Worm (Caenorhabditis elegans) whole organism, mixed stage, embryonic: Measurements from ENCODE around the gene F56D6.13.
"Not testable (repeated sequence)": the region's sequence is repeated elsewhere in the genome, so short reads cannot be mapped to it uniquely, and the experiment has no call there.

Experiments used
- bed-3 ChIP-seq: fragments of 200-800 bp; sonication (Bioruptor generic); optimal IDR thresholded peaks from 3 replicates; lab custom pipeline; 2018; ENCODE audit warnings: mild to moderate bottlenecking, missing genetic modification characterization, moderate library complexity, missing compliant biosample characterization
- ceh-39 ChIP-seq: fragments of 150-350 bp; optimal IDR thresholded peaks from 2 replicates; lab custom pipeline; 2014; ENCODE audit warnings: missing biosample characterization, missing genetic modification characterization
- ceh-43 ChIP-seq: fragments of 200-800 bp; sonication (Bioruptor generic); optimal IDR thresholded peaks from 2 replicates; lab custom pipeline; 2018; ENCODE audit warnings: mild to moderate bottlenecking, missing genetic modification characterization, moderate library complexity, missing compliant biosample characterization
- ceh-83 ChIP-seq: fragments of 200-800 bp; sonication (Bioruptor generic); optimal IDR thresholded peaks from 2 replicates; lab custom pipeline; 2018; ENCODE audit warnings: mild to moderate bottlenecking, missing genetic modification characterization, missing compliant biosample characterization
- ces-1 ChIP-seq: fragments of 150-350 bp; optimal IDR thresholded peaks from 2 replicates; lab custom pipeline; 2014; ENCODE audit warnings: missing biosample characterization, missing genetic modification reagents, missing genetic modification characterization
- cnd-1 ChIP-seq: fragments of 200-800 bp; sonication (Bioruptor generic); optimal IDR thresholded peaks from 2 replicates; lab custom pipeline; 2018; ENCODE audit warnings: mild to moderate bottlenecking, missing genetic modification characterization, missing compliant biosample characterization
- drap-1 ChIP-seq: fragments of 200-800 bp; sonication (Bioruptor generic); optimal IDR thresholded peaks from 3 replicates; lab custom pipeline; 2018; ENCODE audit warnings: mild to moderate bottlenecking, missing genetic modification characterization, missing compliant biosample characterization
- elt-1 ChIP-seq: sonication (generic microtip); optimal IDR thresholded peaks from 2 replicates; lab custom pipeline; 2017; ENCODE audit warnings: missing genetic modification characterization, mild to moderate bottlenecking, missing compliant biosample characterization, antibody characterized with exemption, moderate library complexity, borderline replicate concordance; ENCODE audit not compliant: insufficient read depth
- elt-3 ChIP-seq: fragments of 150-350 bp; optimal IDR thresholded peaks from 2 replicates; lab custom pipeline; 2014; ENCODE audit warnings: missing biosample characterization, missing genetic modification characterization
- flh-1 ChIP-seq: fragments of 200-800 bp; sonication (Bioruptor generic); optimal IDR thresholded peaks from 2 replicates; lab custom pipeline; 2018; ENCODE audit warnings: mild to moderate bottlenecking, missing genetic modification characterization, moderate library complexity, missing compliant biosample characterization
- ham-2 ChIP-seq: fragments of 200-800 bp; sonication (Bioruptor generic); optimal IDR thresholded peaks from 2 replicates; lab custom pipeline; 2018; ENCODE audit warnings: mild to moderate bottlenecking, missing genetic modification characterization, missing compliant biosample characterization
- hlh-1 ChIP-seq: fragments of 150-350 bp; optimal IDR thresholded peaks from 2 replicates; lab custom pipeline; 2014; ENCODE audit warnings: missing biosample characterization, missing genetic modification reagents, missing genetic modification characterization
- lin-13 ChIP-seq: fragments of 150-350 bp; optimal IDR thresholded peaks from 2 replicates; lab custom pipeline; 2014; ENCODE audit warnings: missing biosample characterization, missing genetic modification characterization
- lin-32 ChIP-seq: fragments of 200-800 bp; sonication (Bioruptor generic); optimal IDR thresholded peaks from 2 replicates; lab custom pipeline; 2018; ENCODE audit warnings: mild to moderate bottlenecking, missing genetic modification characterization, missing compliant biosample characterization
- lsy-2 ChIP-seq: fragments of 150-350 bp; optimal IDR thresholded peaks from 2 replicates; lab custom pipeline; 2014; ENCODE audit warnings: missing biosample characterization, missing genetic modification characterization
- mab-5 ChIP-seq: fragments of 150-350 bp; optimal IDR thresholded peaks from 2 replicates; lab custom pipeline; 2014; ENCODE audit warnings: missing biosample characterization, missing genetic modification characterization
- mep-1 ChIP-seq: fragments of 150-350 bp; optimal IDR thresholded peaks from 2 replicates; lab custom pipeline; 2017; ENCODE audit warnings: missing biosample characterization, missing genetic modification reagents, missing genetic modification characterization, inconsistent platforms
- mls-2 ChIP-seq: sonication (generic microtip); optimal IDR thresholded peaks from 2 replicates; lab custom pipeline; 2016; ENCODE audit warnings: mild to moderate bottlenecking, missing genetic modification characterization, moderate library complexity, missing compliant biosample characterization
- nhr-12 ChIP-seq: fragments of 150-350 bp; optimal IDR thresholded peaks from 2 replicates; lab custom pipeline; 2014; ENCODE audit warnings: missing biosample characterization, missing genetic modification characterization
- nhr-2 ChIP-seq: fragments of 150-350 bp; optimal IDR thresholded peaks from 2 replicates; lab custom pipeline; 2014; ENCODE audit warnings: missing biosample characterization, missing genetic modification characterization
- nhr-28 ChIP-seq: fragments of 150-350 bp; optimal IDR thresholded peaks from 2 replicates; lab custom pipeline; 2014; ENCODE audit warnings: missing biosample characterization, missing genetic modification characterization
- nhr-76 ChIP-seq: sonication (generic microtip); optimal IDR thresholded peaks from 2 replicates; lab custom pipeline; 2017; ENCODE audit warnings: missing biosample characterization, missing genetic modification characterization
- pha-4 ChIP-seq: fragments of 150-350 bp; optimal IDR thresholded peaks from 2 replicates; lab custom pipeline; 2018; ENCODE audit warnings: missing biosample characterization, missing genetic modification reagents, missing genetic modification characterization
- sem-2 ChIP-seq: fragments of 200-800 bp; sonication (Bioruptor generic); optimal IDR thresholded peaks from 2 replicates; lab custom pipeline; 2018; ENCODE audit warnings: mild to moderate bottlenecking, missing genetic modification characterization, missing compliant biosample characterization
- snpc-4 ChIP-seq: fragments of 150-350 bp; optimal IDR thresholded peaks from 2 replicates; lab custom pipeline; 2014; ENCODE audit warnings: missing biosample characterization, missing genetic modification characterization
- sptf-1 ChIP-seq: sonication (generic microtip); optimal IDR thresholded peaks from 2 replicates; lab custom pipeline; 2017; ENCODE audit warnings: mild to moderate bottlenecking, missing genetic modification characterization, moderate library complexity, missing compliant biosample characterization
- tbx-8 ChIP-seq: fragments of 200-800 bp; sonication (Bioruptor generic); optimal IDR thresholded peaks from 2 replicates; lab custom pipeline; 2018; ENCODE audit warnings: mild to moderate bottlenecking, missing genetic modification characterization, moderate library complexity, missing compliant biosample characterization
- unc-120 ChIP-seq: sonication (generic microtip); optimal IDR thresholded peaks from 2 replicates; lab custom pipeline; 2017; ENCODE audit warnings: missing genetic modification characterization, missing compliant biosample characterization; ENCODE audit not compliant: poor library complexity, severe bottlenecking
- unc-39 ChIP-seq: fragments of 150-350 bp; optimal IDR thresholded peaks from 2 replicates; lab custom pipeline; 2014; ENCODE audit warnings: missing biosample characterization, missing genetic modification characterization
- unc-62 ChIP-seq: fragments of 150-350 bp; optimal IDR thresholded peaks from 2 replicates; lab custom pipeline; 2014; ENCODE audit warnings: missing biosample characterization, missing genetic modification reagents, missing genetic modification characterization
- zip-8 ChIP-seq: fragments of 150-350 bp; optimal IDR thresholded peaks from 2 replicates; lab custom pipeline; 2014; ENCODE audit warnings: missing biosample characterization, missing genetic modification characterization
- ztf-11 ChIP-seq: fragments of 150-350 bp; optimal IDR thresholded peaks from 2 replicates; lab custom pipeline; 2014; ENCODE audit warnings: missing biosample characterization, missing genetic modification characterization

Gene F56D6.13

DNA sequence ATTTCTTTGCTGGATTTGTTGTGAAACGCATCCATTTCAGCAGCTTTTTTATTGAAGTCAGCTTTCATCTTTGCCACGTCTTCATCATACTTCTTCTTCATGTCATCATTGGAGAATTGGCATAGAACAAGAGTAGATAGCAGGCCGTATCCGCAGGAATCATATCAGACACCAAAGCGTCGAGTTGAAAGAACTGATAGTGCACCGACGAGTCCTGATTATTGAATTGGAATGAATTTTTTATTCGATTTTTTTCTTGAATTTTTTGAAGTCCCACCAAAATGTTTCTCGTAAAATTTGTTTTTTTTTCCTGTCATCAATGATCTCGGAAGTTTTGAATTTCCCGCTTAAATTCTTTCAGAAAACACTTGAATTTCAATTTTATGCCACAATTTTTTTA is 2.8 kb upstream of the F56D6.13 start, which contains the start of gene F56D6.11:
Gene F56D6.11, minus strand, starts transcription at position 101 of the 400 bp plus-strand sequence.
- TF ChIP-seq mls-2 (tag; lab: Kevin White, UChicago) (no peak), ztf-11 (no peak), ces-1 (no peak), tbx-8 (GFP tag; lab: Kevin White, UChicago) (no peak), mep-1 (tag; lab: Kevin White, UChicago) (no peak), cnd-1 (no peak), unc-120 (tag; lab: Kevin White, UChicago) (no peak), ceh-43 (GFP tag; lab: Kevin White, UChicago) (no peak), snpc-4 (tag; lab: Kevin White, UChicago) (no peak), sem-2 (GFP tag; lab: Kevin White, UChicago) (no peak)

DNA sequence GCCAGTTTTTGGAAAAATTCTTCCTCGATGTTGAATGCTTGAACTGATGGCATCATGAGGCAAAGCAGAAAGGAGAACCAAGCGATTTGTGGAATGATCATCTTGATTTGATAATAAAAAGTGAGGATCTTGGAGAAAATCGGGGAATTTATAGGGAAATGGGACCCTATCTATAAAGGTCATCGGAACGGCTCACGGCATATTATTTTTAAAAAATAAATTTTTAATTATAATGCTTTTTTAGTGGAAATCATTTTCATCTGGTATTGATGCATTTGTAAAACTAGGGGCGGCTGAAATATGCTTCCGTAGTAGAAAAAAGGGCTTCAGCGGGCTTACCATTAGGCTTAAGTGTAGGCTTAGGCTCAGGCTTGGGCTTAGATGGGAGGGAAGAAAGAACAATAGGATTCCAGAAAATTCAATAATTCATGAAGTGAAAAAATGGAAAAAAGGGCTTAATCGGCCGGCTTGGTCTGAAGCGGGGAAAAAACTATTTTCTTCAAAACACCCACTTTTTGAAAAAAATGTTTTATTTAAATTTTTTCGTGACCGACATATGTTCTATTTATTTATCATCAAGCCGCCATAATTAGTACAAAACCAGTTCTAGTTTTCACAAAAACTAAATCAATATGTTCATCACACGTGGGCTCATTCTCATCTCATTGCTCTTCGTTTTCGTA is 1.6 kb upstream of the F56D6.13 start, which contains the start of the genes F56D6.22 and F56D6.12:
Gene F56D6.22, minus strand, starts transcription at position 101 of the 683 bp plus-strand sequence.
Gene F56D6.12, plus strand, starts transcription at position 633 of the 683 bp plus-strand sequence.
- TF ChIP-seq zip-8 (tag; lab: Kevin White, UChicago) (no peak), bed-3 (GFP tag; lab: Kevin White, UChicago) (no peak), lsy-2 (no peak), mls-2 (tag; lab: Kevin White, UChicago) (no peak), hlh-1 (no peak), tbx-8 (GFP tag; lab: Kevin White, UChicago) (no peak), lin-13 (tag; lab: Kevin White, UChicago) (no peak), cnd-1 (no peak), sem-2 (GFP tag; lab: Kevin White, UChicago) (no peak), pha-4 (tag; lab: Kevin White, UChicago) (no peak), unc-39 (tag; lab: Kevin White, UChicago) (no peak), mab-5 (tag; lab: Kevin White, UChicago) (no peak), nhr-12 (tag; lab: Kevin White, UChicago) (no peak), nhr-2 (no peak), snpc-4 (tag; lab: Kevin White, UChicago) (no peak), elt-3 (no peak), unc-62 (GFP tag; lab: Kevin White, UChicago) (no peak), elt-1 (tag; lab: Kevin White, UChicago) (no peak), unc-120 (tag; lab: Kevin White, UChicago) (no peak), drap-1 (GFP tag; lab: Kevin White, UChicago) (no peak)

DNA sequence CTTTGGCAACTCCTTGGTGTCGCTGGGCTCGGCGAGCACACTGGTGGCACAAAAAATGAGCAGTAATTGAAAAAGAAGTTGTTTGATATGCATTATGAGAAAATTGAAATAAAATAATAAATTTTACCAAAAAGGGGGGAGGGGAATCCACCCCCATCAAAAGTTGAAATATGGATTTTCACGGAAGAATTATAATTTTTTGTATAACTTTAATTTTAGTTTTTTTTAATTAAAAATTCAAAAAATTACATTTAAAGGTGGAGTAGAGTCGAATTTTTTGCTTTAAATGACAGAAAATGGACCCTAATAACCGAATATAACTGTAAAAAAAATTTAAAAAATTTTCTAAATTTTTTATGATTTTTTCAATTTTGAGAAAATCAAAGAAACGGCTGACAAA is 2.6 kb downstream of the F56D6.13 start, which contains the start of gene F56D6.18:
Gene F56D6.18, minus strand, starts transcription at position 101 of the 400 bp plus-strand sequence.
- not testable (repeated sequence) for TF ChIP-seq flh-1 (GFP tag; lab: Kevin White, UChicago); bed-3 (GFP tag; lab: Kevin White, UChicago); zip-8 (tag; lab: Kevin White, UChicago)

DNA sequence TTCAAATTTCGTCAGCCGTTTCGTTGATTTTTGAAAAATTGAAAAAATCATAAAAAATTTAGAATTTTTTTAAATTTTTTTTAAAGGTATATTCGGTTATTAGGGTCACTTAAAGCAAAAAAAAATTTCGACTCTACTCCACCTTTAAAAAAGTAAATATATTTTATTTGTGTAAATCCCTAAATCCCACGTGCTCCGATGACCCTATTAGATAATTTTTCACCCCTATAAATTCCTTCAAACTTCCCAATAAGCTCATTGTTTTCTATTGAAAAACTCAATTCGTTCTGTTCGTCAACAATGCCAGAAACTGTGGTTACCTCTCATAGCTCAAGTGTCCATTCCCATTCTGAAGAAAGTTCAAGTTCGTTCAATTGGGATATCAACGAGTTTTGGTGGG is 3.4 kb downstream of the F56D6.13 start, which contains the start of gene F56D6.20:
Gene F56D6.20, plus strand, starts transcription at position 301 of the 400 bp plus-strand sequence.
- no peak for TF ChIP-seq elt-3
- TF ChIP-seq, all 35 proteins: peak for 0

DNA sequence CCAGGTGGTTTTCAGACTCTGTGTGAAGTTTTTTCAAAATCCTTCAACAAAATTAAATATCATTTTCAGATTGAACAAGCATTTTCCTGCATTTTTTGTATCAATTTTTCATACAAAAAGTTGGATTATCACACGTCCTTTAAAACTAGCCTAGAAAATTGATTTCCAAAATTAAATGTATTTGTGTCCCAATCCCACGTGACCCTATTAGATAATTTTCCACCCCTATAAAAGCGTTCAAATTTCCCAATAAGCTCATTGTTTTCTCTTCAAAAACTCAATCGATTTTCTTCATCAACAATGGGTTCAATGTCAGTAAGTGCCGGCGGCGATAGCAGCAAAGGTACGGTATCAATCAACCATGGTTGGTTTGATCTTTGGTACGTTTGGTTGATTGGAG is 5.2 kb downstream of the F56D6.13 start, which contains the start of gene F56D6.19:
Gene F56D6.19, plus strand, starts transcription at position 301 of the 400 bp plus-strand sequence.
- TF ChIP-seq mls-2 (tag; lab: Kevin White, UChicago) (no peak), nhr-76 (tag; lab: Kevin White, UChicago) (no peak), ham-2 (no peak), sptf-1 (tag; lab: Kevin White, UChicago) (no peak), lsy-2 (no peak), ceh-83 (GFP tag; lab: Kevin White, UChicago) (no peak), drap-1 (GFP tag; lab: Kevin White, UChicago) (no peak), snpc-4 (tag; lab: Kevin White, UChicago) (no peak), mep-1 (tag; lab: Kevin White, UChicago) (no peak), ceh-43 (GFP tag; lab: Kevin White, UChicago) (no peak), unc-39 (tag; lab: Kevin White, UChicago) (no peak), tbx-8 (GFP tag; lab: Kevin White, UChicago) (no peak), ceh-39 (tag; lab: Kevin White, UChicago) (no peak), mab-5 (tag; lab: Kevin White, UChicago) (no peak), nhr-28 (tag; lab: Kevin White, UChicago) (no peak), bed-3 (GFP tag; lab: Kevin White, UChicago) (no peak), lin-32 (GFP tag; lab: Kevin White, UChicago) (no peak), lin-13 (tag; lab: Kevin White, UChicago) (no peak), hlh-1 (no peak)
